Worm (Caenorhabditis elegans): Measurements from ENCODE around the gene T24G10.2.

Gene T24G10.2

DNA sequence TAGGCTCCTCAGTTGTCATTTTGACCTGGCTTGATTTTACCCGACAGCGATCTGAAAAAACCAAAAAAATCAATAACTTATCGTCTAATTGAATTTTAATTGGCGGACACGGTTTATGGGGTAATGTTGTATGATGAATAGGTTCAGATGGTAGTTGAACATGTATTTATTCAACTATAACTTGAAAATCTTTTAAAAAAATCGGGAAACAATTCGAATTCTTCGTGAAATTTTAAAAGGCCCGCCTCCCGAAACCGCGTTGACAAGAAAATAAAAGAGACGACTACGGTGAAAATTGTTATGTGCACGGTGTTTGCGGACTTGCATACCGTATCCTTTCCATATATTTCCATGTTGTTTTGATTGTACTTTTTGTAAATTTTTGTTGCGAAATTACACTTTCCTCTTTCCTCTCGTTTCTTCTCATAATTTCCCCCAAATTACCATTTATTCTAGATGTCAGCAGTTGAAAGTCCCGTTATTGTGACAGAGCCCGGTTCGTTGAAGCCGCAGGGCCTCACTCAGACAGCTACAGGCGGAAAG is at the start of gene T24G10.2, which contains the start of gene disl-2:
TSS of gene T24G10.2 (minus strand) at position 51 of the 543 bp plus-strand sequence.
TSS of gene disl-2 (plus strand) at position 457 of the 543 bp plus-strand sequence.
- TF ChIP-seq cog-1 (tag; optimal IDR thresholded peaks at IDR 0.05), result peak; percentile 38
- TF ChIP-seq ref-1 (GFP tag; conservative IDR thresholded peaks at IDR 0.05), result no peak
- TF ChIP-seq klf-2 (GFP tag; conservative IDR thresholded peaks at IDR 0.05), result no peak
- TF ChIP-seq flt-1 (GFP tag; IDR thresholded peaks at IDR 0.05), result no peak
- peak; percentile 37; the same call in 1 of the 2 replicates for TF ChIP-seq T22C8.4 (GFP tag; IDR thresholded peaks at IDR 0.05)
- TF ChIP-seq tab-1 (GFP tag; IDR thresholded peaks at IDR 0.05), result no peak
- no peak for TF ChIP-seq med-1 (GFP tag; optimal IDR thresholded peaks at IDR 0.05; ENCODE audit: insufficient read depth)
- no peak for TF ChIP-seq ztf-23 (GFP tag; IDR thresholded peaks at IDR 0.05)

DNA sequence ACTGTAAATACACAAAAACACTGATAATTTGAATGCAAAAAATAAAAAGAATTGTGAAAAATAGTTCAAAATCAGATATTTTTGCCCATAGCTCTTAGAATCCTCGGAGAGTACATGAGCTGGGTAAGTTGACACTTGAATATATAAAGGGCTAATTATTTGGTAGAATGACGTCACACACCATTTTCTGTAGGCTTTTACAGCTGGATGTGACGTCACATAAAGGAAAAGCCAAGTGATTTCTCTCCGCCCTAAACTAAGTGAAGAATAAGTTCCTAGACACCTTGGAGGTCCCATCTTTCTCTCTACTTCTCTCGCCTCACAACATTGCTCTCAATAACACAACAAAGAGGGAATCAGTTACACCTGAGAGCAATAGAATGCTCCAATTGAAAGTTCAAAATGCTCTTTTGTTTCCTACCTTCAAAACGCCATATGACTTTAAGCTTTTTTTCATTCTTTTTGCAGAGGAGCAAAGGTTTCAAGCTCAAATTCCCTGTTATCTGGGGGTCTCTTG is 44.6 kb upstream of the T24G10.2 start, which contains the start of gene osg-1:
TSS of gene osg-1 (plus strand) at position 467 of the 517 bp plus-strand sequence.
- TF ChIP-seq klf-2 (GFP tag; conservative IDR thresholded peaks at IDR 0.05) (no peak), flt-1 (GFP tag; IDR thresholded peaks at IDR 0.05) (no peak), med-1 (GFP tag; optimal IDR thresholded peaks at IDR 0.05; ENCODE audit: insufficient read depth) (no peak), ztf-23 (GFP tag; IDR thresholded peaks at IDR 0.05) (no peak), ztf-29 (GFP tag; IDR thresholded peaks at IDR 0.05) (no peak), cog-1 (tag; optimal IDR thresholded peaks at IDR 0.05) (no peak), tab-1 (GFP tag; IDR thresholded peaks at IDR 0.05) (no peak), ref-1 (GFP tag; conservative IDR thresholded peaks at IDR 0.05) (no peak), T22C8.4 (GFP tag; IDR thresholded peaks at IDR 0.05) (no peak)

DNA sequence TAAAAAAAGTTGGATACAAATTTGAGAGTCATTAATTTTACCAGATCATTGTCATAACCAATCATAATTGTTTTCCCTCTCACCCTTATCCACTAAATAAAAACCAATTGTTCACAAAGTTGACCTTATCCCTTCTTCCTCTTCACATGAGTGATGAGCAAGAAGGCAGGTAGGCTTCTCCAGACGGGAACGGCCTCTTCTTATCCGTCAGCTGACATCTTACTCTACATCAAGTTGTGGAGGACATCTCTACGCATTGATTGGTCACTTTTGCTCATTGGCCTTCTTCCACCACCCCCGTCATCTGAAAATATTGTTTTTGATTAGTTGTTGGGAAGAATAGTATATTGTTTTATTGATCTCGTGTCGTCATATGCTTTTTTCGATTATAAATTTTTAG is 43.8 kb upstream of the T24G10.2 start:
- TF ChIP-seq T22C8.4 (GFP tag; IDR thresholded peaks at IDR 0.05), result no peak
- TF ChIP-seq tab-1 (GFP tag; IDR thresholded peaks at IDR 0.05), result no peak
- TF ChIP-seq ztf-29 (GFP tag; IDR thresholded peaks at IDR 0.05), result no peak
- no peak for TF ChIP-seq cog-1 (tag; optimal IDR thresholded peaks at IDR 0.05)
- no peak for TF ChIP-seq med-1 (GFP tag; optimal IDR thresholded peaks at IDR 0.05; ENCODE audit: insufficient read depth)
- TF ChIP-seq flt-1 (GFP tag; IDR thresholded peaks at IDR 0.05), result no peak

DNA sequence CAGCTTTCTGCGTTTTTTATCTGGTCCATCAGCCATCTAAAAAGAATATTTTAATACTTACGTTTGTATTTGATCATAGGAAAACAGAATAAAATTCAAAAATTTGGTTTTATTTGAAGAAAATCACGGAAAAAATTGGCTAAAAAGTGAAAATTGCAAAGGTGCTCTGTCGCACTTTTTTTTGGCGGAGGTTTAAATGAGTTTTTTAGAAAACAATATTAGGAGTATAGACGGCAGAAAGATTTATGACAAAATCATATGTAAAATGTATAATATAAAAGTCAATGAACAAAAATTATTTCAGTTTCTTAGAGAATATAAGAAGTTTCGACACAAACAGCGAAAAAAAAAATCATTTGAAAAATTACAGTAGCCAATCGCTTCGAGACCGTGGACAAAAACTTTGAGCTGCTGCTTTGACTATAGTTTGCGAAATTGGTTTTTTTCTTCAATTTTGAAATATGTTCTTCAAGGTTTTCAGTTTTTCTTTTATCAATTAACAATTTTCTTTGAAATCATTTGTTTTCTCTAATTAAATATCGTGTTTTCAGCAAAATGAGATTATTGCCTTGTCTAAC is 41.3 kb upstream of the T24G10.2 start, which contains the start of the genes R02F2.7 and R02F2.4:
TSS of gene R02F2.7 (minus strand) at position 36 of the 578 bp plus-strand sequence.
TSS of gene R02F2.4 (plus strand) at position 552 of the 578 bp plus-strand sequence.
- TF ChIP-seq tab-1 (GFP tag; IDR thresholded peaks at IDR 0.05), result no peak
- no peak for TF ChIP-seq T22C8.4 (GFP tag; IDR thresholded peaks at IDR 0.05)
- no peak for TF ChIP-seq klf-2 (GFP tag; conservative IDR thresholded peaks at IDR 0.05)
- TF ChIP-seq cog-1 (tag; optimal IDR thresholded peaks at IDR 0.05), result no peak
- no peak for TF ChIP-seq flt-1 (GFP tag; IDR thresholded peaks at IDR 0.05)
- TF ChIP-seq ref-1 (GFP tag; conservative IDR thresholded peaks at IDR 0.05), result no peak
- no peak for TF ChIP-seq ztf-23 (GFP tag; IDR thresholded peaks at IDR 0.05)
- TF ChIP-seq ztf-29 (GFP tag; IDR thresholded peaks at IDR 0.05), result no peak
- no peak for TF ChIP-seq med-1 (GFP tag; optimal IDR thresholded peaks at IDR 0.05; ENCODE audit: insufficient read depth)

DNA sequence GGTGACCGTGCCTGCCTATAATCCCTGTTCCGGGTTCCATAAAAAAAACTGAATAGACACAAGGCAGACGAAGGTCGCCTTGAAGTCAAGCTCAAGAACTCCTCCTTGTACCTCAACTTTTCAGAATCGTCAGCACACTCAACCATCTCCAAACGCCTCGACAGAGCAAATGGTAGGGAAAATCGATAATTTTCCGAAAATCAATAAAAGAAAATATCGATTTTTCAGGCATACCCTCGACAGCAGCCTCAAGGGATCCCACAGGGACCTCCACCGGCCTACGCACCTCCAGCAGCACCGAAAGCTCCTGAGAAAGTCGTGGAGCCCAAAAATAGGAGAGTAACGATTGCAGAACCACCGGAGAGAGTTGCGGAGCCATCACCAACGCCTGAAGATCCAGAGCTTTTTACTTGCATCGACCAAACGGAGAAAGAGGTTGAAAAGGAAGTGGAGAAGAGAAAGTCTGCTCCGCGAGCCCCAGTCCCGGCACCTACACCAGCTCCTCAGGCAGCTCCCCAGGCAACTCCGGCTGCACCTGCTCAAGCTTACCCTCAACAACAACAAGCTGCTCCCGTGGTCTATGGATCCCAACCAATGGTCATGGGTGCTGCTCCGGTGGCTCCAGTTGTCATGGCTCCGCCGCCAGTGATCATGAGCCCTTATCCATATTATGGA is 37.1 kb upstream of the T24G10.2 start:
- TF ChIP-seq flt-1 (GFP tag; IDR thresholded peaks at IDR 0.05) (no peak), T22C8.4 (GFP tag; IDR thresholded peaks at IDR 0.05) (peak; percentile 74), ztf-29 (GFP tag; IDR thresholded peaks at IDR 0.05) (no peak)

DNA sequence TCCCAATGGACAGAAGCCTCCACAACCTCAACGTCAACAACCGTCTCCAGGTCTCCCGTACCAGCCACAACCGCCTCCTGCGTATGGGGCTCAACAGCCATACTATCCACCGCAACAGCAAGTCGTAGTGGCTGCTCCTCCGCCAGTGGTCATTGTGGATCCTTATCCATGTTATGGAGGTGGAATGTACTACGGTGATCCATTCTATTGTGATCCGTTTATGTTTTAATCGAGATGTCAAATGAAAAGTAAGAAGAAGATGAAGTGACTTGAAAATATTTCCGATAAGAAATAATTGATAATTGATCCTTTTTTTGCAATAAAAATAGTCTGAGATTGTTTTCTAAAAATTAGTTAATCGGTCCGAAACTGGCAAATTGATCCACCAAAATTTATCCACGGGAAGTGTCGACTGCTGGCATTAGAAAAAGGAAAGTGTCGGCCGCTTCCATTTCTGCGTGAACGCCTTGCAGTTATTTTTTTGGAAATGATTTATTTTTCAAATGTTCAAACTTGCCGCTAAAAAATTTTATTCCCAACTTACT is 36.3 kb upstream of the T24G10.2 start, which contains the start of the genes R02F2.6 and R02F2.5:
TSS of gene R02F2.6 (minus strand) at position 101 of the 545 bp plus-strand sequence.
TSS of gene R02F2.5 (plus strand) at position 495 of the 545 bp plus-strand sequence.
- TF ChIP-seq ztf-29 (GFP tag; IDR thresholded peaks at IDR 0.05) (no peak), tab-1 (GFP tag; IDR thresholded peaks at IDR 0.05) (no peak), ref-1 (GFP tag; conservative IDR thresholded peaks at IDR 0.05) (no peak), T22C8.4 (GFP tag; IDR thresholded peaks at IDR 0.05) (no peak), med-1 (GFP tag; optimal IDR thresholded peaks at IDR 0.05; ENCODE audit: insufficient read depth) (no peak), ztf-23 (GFP tag; IDR thresholded peaks at IDR 0.05) (no peak), flt-1 (GFP tag; IDR thresholded peaks at IDR 0.05) (no peak), cog-1 (tag; optimal IDR thresholded peaks at IDR 0.05) (no peak), klf-2 (GFP tag; conservative IDR thresholded peaks at IDR 0.05) (no peak)

DNA sequence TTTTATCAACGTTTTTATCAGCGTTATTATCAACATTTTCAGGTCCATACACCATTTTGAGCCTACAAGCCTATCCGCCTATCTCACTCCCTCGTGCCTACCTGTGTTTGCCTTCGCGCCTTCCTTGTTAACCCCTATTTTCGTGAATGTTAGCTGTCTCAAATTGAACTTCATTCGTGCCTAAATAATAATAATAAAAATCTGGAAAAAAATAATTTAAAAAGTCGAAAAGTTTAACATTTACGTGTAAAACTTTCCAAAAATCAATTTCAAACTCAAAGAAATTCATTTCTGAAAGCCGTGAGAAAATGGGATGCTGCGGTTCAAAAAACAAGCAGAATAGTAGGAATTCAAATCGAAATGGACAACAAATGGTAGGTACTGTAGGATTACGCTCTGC is 35.5 kb upstream of the T24G10.2 start, which contains the start of gene R02F2.10:
TSS of gene R02F2.10 (plus strand) at position 301 of the 400 bp plus-strand sequence.
- TF ChIP-seq tab-1 (GFP tag; IDR thresholded peaks at IDR 0.05), result no peak
- no peak for TF ChIP-seq klf-2 (GFP tag; conservative IDR thresholded peaks at IDR 0.05)
- TF ChIP-seq med-1 (GFP tag; optimal IDR thresholded peaks at IDR 0.05; ENCODE audit: insufficient read depth), result no peak
- no peak for TF ChIP-seq ztf-29 (GFP tag; IDR thresholded peaks at IDR 0.05)

DNA sequence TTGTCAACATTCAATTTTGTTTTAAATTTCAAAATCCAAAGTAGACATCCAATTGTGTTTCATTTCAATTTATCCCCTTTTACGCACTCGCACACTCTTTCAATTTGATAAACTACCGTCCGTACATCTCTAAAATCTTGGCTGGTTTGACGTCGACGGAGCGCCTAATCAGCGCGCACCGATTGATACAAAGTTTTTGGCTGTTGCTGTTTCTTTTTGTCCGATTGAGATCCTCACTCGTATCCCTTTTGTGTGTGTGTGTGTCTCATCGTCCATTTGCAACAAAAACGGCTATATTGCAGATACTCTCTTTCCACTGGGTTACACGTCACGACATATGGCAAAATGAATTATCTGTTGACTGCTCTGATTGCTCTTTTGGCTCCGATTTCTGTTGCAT is 31.6 kb upstream of the T24G10.2 start, which contains the start of gene lon-1:
TSS of gene lon-1 (plus strand) at position 301 of the 400 bp plus-strand sequence.
- TF ChIP-seq cog-1 (tag; optimal IDR thresholded peaks at IDR 0.05) (no peak), flt-1 (GFP tag; IDR thresholded peaks at IDR 0.05) (no peak), tab-1 (GFP tag; IDR thresholded peaks at IDR 0.05) (no peak), ztf-29 (GFP tag; IDR thresholded peaks at IDR 0.05) (no peak), ref-1 (GFP tag; conservative IDR thresholded peaks at IDR 0.05) (no peak), med-1 (GFP tag; optimal IDR thresholded peaks at IDR 0.05; ENCODE audit: insufficient read depth) (no peak), klf-2 (GFP tag; conservative IDR thresholded peaks at IDR 0.05) (no peak), T22C8.4 (GFP tag; IDR thresholded peaks at IDR 0.05) (no peak), ztf-23 (GFP tag; IDR thresholded peaks at IDR 0.05) (no peak)

DNA sequence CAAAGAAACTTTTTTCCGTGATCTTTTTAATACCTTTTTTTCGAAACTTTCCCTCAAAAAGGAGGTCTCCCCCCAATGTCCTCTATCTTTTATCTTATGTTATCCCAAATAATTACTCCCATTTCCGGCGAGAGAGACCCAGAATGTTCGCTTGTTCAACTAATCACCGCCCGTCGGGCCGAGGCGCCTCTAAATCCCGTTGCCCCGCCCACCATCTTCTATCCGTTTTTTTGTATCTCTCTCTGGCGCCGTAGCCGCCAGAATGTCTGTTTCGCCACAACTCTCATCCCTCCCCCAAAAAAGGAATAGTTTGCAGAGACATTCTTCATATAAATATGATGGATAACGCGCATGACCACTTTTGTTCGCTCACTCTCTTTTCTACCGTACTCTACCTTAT is 30.1 kb upstream of the T24G10.2 start:
- TF ChIP-seq ztf-23 (GFP tag; IDR thresholded peaks at IDR 0.05) (no peak), T22C8.4 (GFP tag; IDR thresholded peaks at IDR 0.05) (no peak), ztf-29 (GFP tag; IDR thresholded peaks at IDR 0.05) (no peak), flt-1 (GFP tag; IDR thresholded peaks at IDR 0.05) (no peak), med-1 (GFP tag; optimal IDR thresholded peaks at IDR 0.05; ENCODE audit: insufficient read depth) (no peak), tab-1 (GFP tag; IDR thresholded peaks at IDR 0.05) (no peak), ref-1 (GFP tag; conservative IDR thresholded peaks at IDR 0.05) (no peak), klf-2 (GFP tag; conservative IDR thresholded peaks at IDR 0.05) (no peak), cog-1 (tag; optimal IDR thresholded peaks at IDR 0.05) (no peak)

Data from whole organism, midembryonic.